Fruit fly (Drosophila melanogaster) whole organism, embryonic: ENCODE data around the gene Bcat.

Source experiments
- Abd-B ChIP-seq: fragments of 200-800 bp; sonication (Bioruptor generic); optimal IDR thresholded peaks from 2 replicates; lab custom pipeline; 2018; ENCODE audit warnings: missing biosample characterization, mild to moderate bottlenecking, missing genetic modification characterization, moderate library complexity
- Antp ChIP-seq: fragments of 200-800 bp; sonication (Bioruptor generic); optimal IDR thresholded peaks from 3 replicates; lab custom pipeline; 2016; ENCODE audit warnings: missing biosample characterization, missing genetic modification characterization
- B-H1 ChIP-seq: fragments of 200-800 bp; sonication (Bioruptor generic); IDR thresholded peaks from 3 replicates; pipeline ENCODE4 v1.3.6; 2022; ENCODE audit warnings: missing biosample characterization, missing genetic modification characterization
- CG10979 ChIP-seq: fragments of 200-800 bp; sonication (Bioruptor generic); optimal IDR thresholded peaks from 2 replicates; lab custom pipeline; 2018; ENCODE audit warnings: missing biosample characterization, mild to moderate bottlenecking, missing genetic modification characterization, moderate library complexity
- CG13296 ChIP-seq: fragments of 200-800 bp; sonication (Bioruptor generic); optimal IDR thresholded peaks from 3 replicates; lab custom pipeline; 2018; ENCODE audit warnings: missing biosample characterization, mild to moderate bottlenecking, missing genetic modification characterization
- CG14667 ChIP-seq: fragments of 200-800 bp; sonication (Bioruptor generic); IDR thresholded peaks from 2 replicates; pipeline ENCODE4 v1.3.6; 2022; ENCODE audit warnings: missing biosample characterization, missing genetic modification characterization
- CG15696 ChIP-seq: fragments of 200-800 bp; sonication (Bioruptor generic); optimal IDR thresholded peaks from 2 replicates; lab custom pipeline; 2019; ENCODE audit warnings: missing biosample characterization, mild to moderate bottlenecking, missing genetic modification characterization, moderate library complexity
- CG17612 ChIP-seq: fragments of 200-800 bp; sonication (Bioruptor generic); IDR thresholded peaks from 2 replicates; pipeline ENCODE4 v1.3.6; 2022; ENCODE audit warnings: missing biosample characterization, missing genetic modification characterization
- CG2889 ChIP-seq: fragments of 200-800 bp; sonication (Bioruptor generic); IDR thresholded peaks from 3 replicates; pipeline ENCODE4 v1.3.6; 2022; ENCODE audit warnings: missing biosample characterization, missing genetic modification characterization
- CG34422 ChIP-seq: fragments of 200-800 bp; sonication (Bioruptor generic); IDR thresholded peaks from 3 replicates; pipeline ENCODE4 v1.3.6; 2022; ENCODE audit warnings: missing biosample characterization, missing genetic modification characterization
- CG3847 ChIP-seq: fragments of 200-800 bp; sonication (Bioruptor generic); IDR thresholded peaks from 2 replicates; pipeline ENCODE4 v1.3.6; 2022; ENCODE audit warnings: missing biosample characterization, missing genetic modification characterization
- CG5245 ChIP-seq: fragments of 200-800 bp; sonication (Bioruptor generic); optimal IDR thresholded peaks from 3 replicates; lab custom pipeline; 2016; ENCODE audit warnings: missing biosample characterization, missing genetic modification characterization
- CG7357 ChIP-seq: fragments of 200-800 bp; sonication (Bioruptor generic); IDR thresholded peaks from 3 replicates; pipeline ENCODE4 v1.3.6; 2022; ENCODE audit warnings: missing biosample characterization, missing genetic modification characterization
- CG7556 ChIP-seq: fragments of 200-800 bp; sonication (Bioruptor generic); optimal IDR thresholded peaks from 2 replicates; lab custom pipeline; 2017; ENCODE audit warnings: missing biosample characterization, mild to moderate bottlenecking, missing genetic modification characterization
- CG8765 ChIP-seq: fragments of 200-800 bp; sonication (Bioruptor generic); IDR thresholded peaks from 2 replicates; pipeline ENCODE4 v1.3.6; 2022; ENCODE audit warnings: missing biosample characterization, missing genetic modification characterization
- Camta ChIP-seq: fragments of 200-800 bp; sonication (Bioruptor generic); optimal IDR thresholded peaks from 2 replicates; lab custom pipeline; 2016; ENCODE audit warnings: missing biosample characterization, missing genetic modification characterization
- D ChIP-seq, 2 experiments: fragments of 200-800 bp in 1 of 2; fragments of >200 bp in 1 of 2; sonication (Bioruptor generic) in 1 of 2; optimal IDR thresholded peaks; 2 replicates in 1 of 2; 3 replicates in 1 of 2; lab custom pipeline; 2017; ENCODE audit warnings: mild to moderate bottlenecking in 1 of 2, missing biosample characterization in 1 of 2, missing genetic modification characterization in 1 of 2, missing genetic modification reagents in 1 of 2
- Deaf1 ChIP-seq: fragments of 200-800 bp; optimal IDR thresholded peaks from 3 replicates; lab custom pipeline; 2019; ENCODE audit warnings: missing biosample characterization, mild to moderate bottlenecking, missing genetic modification characterization, moderate library complexity
- Dip3 ChIP-seq: fragments of 200-800 bp; sonication (Bioruptor generic); optimal IDR thresholded peaks from 3 replicates; lab custom pipeline; 2016; ENCODE audit warnings: missing biosample characterization, missing genetic modification characterization
- Dref ChIP-seq: fragments of 200-800 bp; sonication (Bioruptor generic); IDR thresholded peaks from 2 replicates; pipeline ENCODE4 v1.3.6; 2022; ENCODE audit warnings: missing biosample characterization, missing genetic modification characterization
- E2f2 ChIP-seq: fragments of 200-800 bp; sonication (Bioruptor generic); IDR thresholded peaks from 2 replicates; pipeline ENCODE4 v1.3.6; 2022; ENCODE audit warnings: missing biosample characterization, missing genetic modification characterization
- Ets65A ChIP-seq: fragments of 200-800 bp; sonication (Bioruptor generic); peaks from one replicate; lab custom pipeline; 2016; ENCODE audit warnings: missing biosample characterization, missing genetic modification characterization
- Hmx ChIP-seq: fragments of 200-800 bp; sonication (Bioruptor generic); optimal IDR thresholded peaks from 2 replicates; lab custom pipeline; 2016; ENCODE audit warnings: missing biosample characterization, missing genetic modification characterization
- Hr39 ChIP-seq: fragments of >200 bp; optimal IDR thresholded peaks from 2 replicates; lab custom pipeline; 2017
- MESR4 ChIP-seq: fragments of 200-800 bp; sonication (Bioruptor generic); optimal IDR thresholded peaks from 2 replicates; lab custom pipeline; 2018; ENCODE audit warnings: missing biosample characterization, mild to moderate bottlenecking, missing genetic modification characterization, moderate library complexity
- MTF-1 ChIP-seq: fragments of 200-800 bp; sonication (Bioruptor generic); optimal IDR thresholded peaks from 2 replicates; lab custom pipeline; 2018; ENCODE audit warnings: missing biosample characterization, mild to moderate bottlenecking, missing genetic modification characterization, borderline replicate concordance
- Nf-YA ChIP-seq: fragments of 200-800 bp; sonication (Bioruptor generic); IDR thresholded peaks from 2 replicates; pipeline ENCODE4 v1.3.6; 2022; ENCODE audit warnings: missing biosample characterization, missing genetic modification characterization
- bigmax ChIP-seq: fragments of 200-800 bp; sonication (Bioruptor generic); optimal IDR thresholded peaks from 2 replicates; lab custom pipeline; 2018; ENCODE audit warnings: missing biosample characterization, mild to moderate bottlenecking, missing genetic modification characterization
- bowl ChIP-seq: fragments of 200-800 bp; sonication (Bioruptor generic); IDR thresholded peaks from 2 replicates; pipeline ENCODE4 v1.3.6; 2022; ENCODE audit warnings: missing biosample characterization, missing genetic modification characterization
- bsh ChIP-seq, 2 experiments: fragments of 200-800 bp; sonication (Bioruptor generic); optimal IDR thresholded peaks; 2 replicates each; lab custom pipeline; 2017 to 2018; ENCODE audit warnings: mild to moderate bottlenecking in 2 of 2, missing biosample characterization in 2 of 2, missing genetic modification characterization in 2 of 2, moderate library complexity in 1 of 2
- crc ChIP-seq: fragments of 200-800 bp; sonication (Bioruptor generic); optimal IDR thresholded peaks from 2 replicates; lab custom pipeline; 2016; ENCODE audit warnings: missing biosample characterization, missing genetic modification characterization
- crol ChIP-seq: fragments of 200-800 bp; sonication (Bioruptor generic); IDR thresholded peaks from 2 replicates; pipeline ENCODE4 v1.3.6; 2022; ENCODE audit warnings: missing biosample characterization, missing genetic modification characterization
- dimm ChIP-seq: fragments of 200-800 bp; sonication (Bioruptor generic); IDR thresholded peaks from 2 replicates; pipeline ENCODE4 v1.3.6; 2022; ENCODE audit warnings: missing biosample characterization, missing genetic modification characterization
- dmrt11E ChIP-seq: fragments of 200-800 bp; sonication (Bioruptor generic); optimal IDR thresholded peaks from 3 replicates; lab custom pipeline; 2018; ENCODE audit warnings: missing biosample characterization, mild to moderate bottlenecking, missing genetic modification characterization, moderate library complexity
- fd102C ChIP-seq: fragments of 200-800 bp; sonication (Bioruptor generic); optimal IDR thresholded peaks from 2 replicates; lab custom pipeline; 2018; ENCODE audit warnings: missing biosample characterization, mild to moderate bottlenecking, missing genetic modification characterization, moderate library complexity
- gcm ChIP-seq: fragments of 200-800 bp; sonication (Bioruptor generic); optimal IDR thresholded peaks from 2 replicates; lab custom pipeline; 2019; ENCODE audit warnings: missing biosample characterization, mild to moderate bottlenecking, missing genetic modification characterization, moderate library complexity
- grau ChIP-seq: fragments of 200-800 bp; optimal IDR thresholded peaks from 3 replicates; lab custom pipeline; 2019; ENCODE audit warnings: missing biosample characterization, mild to moderate bottlenecking, missing genetic modification characterization, moderate library complexity
- gro ChIP-seq: fragments of 200-800 bp; sonication (Bioruptor generic); optimal IDR thresholded peaks from 2 replicates; lab custom pipeline; 2016; ENCODE audit warnings: missing biosample characterization, missing genetic modification characterization
- hth ChIP-seq: fragments of >200 bp; optimal IDR thresholded peaks from 2 replicates; lab custom pipeline; 2017; ENCODE audit warnings: inconsistent platforms
- lmd ChIP-seq: fragments of 200-800 bp; sonication (Bioruptor generic); IDR thresholded peaks from 2 replicates; pipeline ENCODE4 v1.3.6; 2022; ENCODE audit warnings: missing biosample characterization, missing genetic modification characterization
- mirr ChIP-seq: fragments of 200-800 bp; sonication (Bioruptor generic); optimal IDR thresholded peaks from 3 replicates; lab custom pipeline; 2018; ENCODE audit warnings: missing biosample characterization, mild to moderate bottlenecking, missing genetic modification characterization
- pros ChIP-seq: fragments of 200-800 bp; sonication (Bioruptor generic); optimal IDR thresholded peaks from 3 replicates; lab custom pipeline; 2019; ENCODE audit warnings: missing biosample characterization, mild to moderate bottlenecking, missing genetic modification characterization, moderate library complexity
- rib ChIP-seq: fragments of 200-800 bp; sonication (Bioruptor generic); IDR thresholded peaks from 2 replicates; pipeline ENCODE4 v1.3.6; 2022; ENCODE audit warnings: missing biosample characterization, missing genetic modification characterization
- sug ChIP-seq: fragments of 200-800 bp; optimal IDR thresholded peaks from 2 replicates; lab custom pipeline; 2019; ENCODE audit warnings: missing biosample characterization, mild to moderate bottlenecking, missing genetic modification characterization, moderate library complexity
- tap ChIP-seq: fragments of 200-800 bp; optimal IDR thresholded peaks from 3 replicates; lab custom pipeline; 2019; ENCODE audit warnings: missing biosample characterization, mild to moderate bottlenecking, missing genetic modification characterization, moderate library complexity
- tgo ChIP-seq: fragments of 200-800 bp; sonication (Bioruptor generic); IDR thresholded peaks from 3 replicates; pipeline ENCODE4 v1.3.6; 2022; ENCODE audit warnings: missing biosample characterization, missing genetic modification characterization
- usp ChIP-seq: fragments of >200 bp; optimal IDR thresholded peaks from 2 replicates; lab custom pipeline; 2017; ENCODE audit warnings: missing biosample characterization, missing genetic modification characterization
- zfh1 ChIP-seq: fragments of 200-800 bp; sonication (Bioruptor generic); IDR thresholded peaks from 3 replicates; pipeline ENCODE4 v1.3.6; 2022; ENCODE audit warnings: missing biosample characterization, missing genetic modification characterization
- zfh2 ChIP-seq: fragments of 200-800 bp; sonication (Bioruptor generic); optimal IDR thresholded peaks from 2 replicates; lab custom pipeline; 2016; ENCODE audit warnings: missing biosample characterization, missing genetic modification characterization

Gene Bcat

dm6 chrX:13373239-13374153, 23.2 kb upstream of the Bcat start (continued):
- TF ChIP-seq mirr (GFP tag; lab: Kevin White, UChicago) (peak; percentile 50), CG34422 (GFP tag; lab: Robert Waterston, UW) (peak; percentile 81), bowl (GFP tag; lab: Robert Waterston, UW) (peak; percentile 60; the same call in 1 of the 2 replicates), Hr39 (lab: Kevin White, UChicago) (no peak), Nf-YA (GFP tag; lab: Robert Waterston, UW) (0 out of 2 replicates have a peak, but pooled peaks have one; percentile 41), usp (GFP tag; lab: Kevin White, UChicago) (no peak), CG7556 (GFP tag; lab: Kevin White, UChicago) (peak; percentile 89), CG14667 (GFP tag; lab: Robert Waterston, UW) (peak; percentile 71), MTF-1 (GFP tag; lab: Kevin White, UChicago) (peak; percentile 46), Hmx (GFP tag; lab: Kevin White, UChicago) (no peak), Ets65A (peak; percentile 79), B-H1 (GFP tag; lab: Robert Waterston, UW) (peak; percentile 75; the same call in 2 of the 3 replicates), Antp (no peak), CG5245 (GFP tag; lab: Kevin White, UChicago) (peak; percentile 74), dmrt11E (tag; lab: Kevin White, UChicago) (peak; percentile 93), CG13296 (GFP tag; lab: Kevin White, UChicago) (peak; percentile 77), zfh1 (GFP tag; lab: Robert Waterston, UW) (peak; percentile 80), hth (lab: Kevin White, UChicago) (no peak), grau (tag; lab: Kevin White, UChicago) (peak; percentile 88), bigmax (GFP tag; lab: Kevin White, UChicago) (no peak), fd102C (GFP tag; lab: Kevin White, UChicago) (no peak), MESR4 (GFP tag; lab: Kevin White, UChicago) (no peak), sug (tag; lab: Kevin White, UChicago) (peak; percentile 83), Abd-B (GFP tag; lab: Kevin White, UChicago) (peak; percentile 74), Deaf1 (tag; lab: Kevin White, UChicago) (peak; percentile 57), pros (GFP tag; lab: Kevin White, UChicago) (peak; percentile 62), tgo (peak; percentile 81), CG8765 (peak; percentile 41; the same call in 1 of the 2 replicates), tap (tag; lab: Kevin White, UChicago) (peak; percentile 62), CG17612 (GFP tag; lab: Robert Waterston, UW) (peak; percentile 41; the same call in 1 of the 2 replicates), gro (GFP tag; lab: Kevin White, UChicago) (peak; percentile 74), D (optimal IDR thresholded peaks at IDR 0.05; lab: Kevin White, UChicago) (no peak), D (GFP tag; optimal IDR thresholded peaks at IDR 0.05; lab: Kevin White, UChicago) (peak; percentile 83), CG7357 (peak; percentile 61; the same call in 1 of the 3 replicates), rib (GFP tag; lab: Robert Waterston, UW) (0 out of 2 replicates have a peak, but pooled peaks have one; percentile 35), Dref (GFP tag; lab: Robert Waterston, UW) (no peak), Camta (GFP tag; lab: Kevin White, UChicago) (peak; percentile 58), bsh (GFP tag; optimal IDR thresholded peaks at IDR 0.05; lab: Kevin White, UChicago) (peak; percentile 68 to 90), CG10979 (tag; lab: Kevin White, UChicago) (peak; percentile 81), CG2889 (0 out of 3 replicates have a peak, but pooled peaks have one; percentile 71), gcm (GFP tag; lab: Kevin White, UChicago) (peak; percentile 84), crc (GFP tag; lab: Kevin White, UChicago) (no peak), crol (GFP tag; lab: Robert Waterston, UW) (no peak), lmd (GFP tag; lab: Robert Waterston, UW) (peak; percentile 81), Dip3 (GFP tag; lab: Kevin White, UChicago) (peak; percentile 23), CG15696 (tag; lab: Kevin White, UChicago) (peak; percentile 71), E2f2 (peak; percentile 85), CG3847 (GFP tag; lab: Robert Waterston, UW) (peak; percentile 73), zfh2 (peak; percentile 32), dimm (GFP tag; lab: Robert Waterston, UW) (no peak; the same call in 1 of the 2 replicates)
